Worm (Caenorhabditis elegans) whole organism, L4 larva: ENCODE results near the gene bath-45.
"Not testable (repeated sequence)": the region's sequence is repeated elsewhere in the genome, so short reads cannot be mapped to it uniquely, and the experiment has no call there.

Experiments
- F10B5.3 ChIP-seq: sonication (generic microtip); optimal IDR thresholded peaks from 2 replicates; lab custom pipeline; 2016; ENCODE audit warnings: mild to moderate bottlenecking, missing genetic modification characterization, missing compliant biosample characterization
- F26F4.8 ChIP-seq: fragments of 200-800 bp; sonication (Bioruptor generic); conservative IDR thresholded peaks from 2 replicates; pipeline ENCODE4 v1.3.6; 2022; ENCODE audit warnings: missing genetic modification characterization, missing compliant biosample characterization
- F44E2.7 ChIP-seq: fragments of 200-800 bp; sonication (Bioruptor generic); IDR thresholded peaks from 2 replicates; pipeline ENCODE4 v2.1.2; 2022; ENCODE audit warnings: missing genetic modification characterization, missing compliant biosample characterization
- T20F7.1 ChIP-seq: fragments of 200-800 bp; sonication (Bioruptor generic); optimal IDR thresholded peaks from 2 replicates; lab custom pipeline; 2018; ENCODE audit warnings: mild to moderate bottlenecking, missing genetic modification characterization, missing compliant biosample characterization
- aly-2 ChIP-seq: sonication (generic microtip); optimal IDR thresholded peaks from 2 replicates; lab custom pipeline; 2018; ENCODE audit warnings: missing biosample characterization, missing genetic modification characterization
- ceh-20 ChIP-seq: fragments of 200-800 bp; sonication (Bioruptor generic); IDR thresholded peaks from 2 replicates; pipeline ENCODE4 v1.3.6; 2022; ENCODE audit warnings: missing genetic modification reagents, missing genetic modification characterization, missing compliant biosample characterization
- ceh-44 ChIP-seq: fragments of 200-800 bp; sonication (Bioruptor generic); IDR thresholded peaks from 2 replicates; pipeline ENCODE4 v1.3.6; 2022; ENCODE audit warnings: missing genetic modification reagents, missing genetic modification characterization, missing compliant biosample characterization
- ceh-62 ChIP-seq: sonication (generic microtip); optimal IDR thresholded peaks from 2 replicates; lab custom pipeline; 2017; ENCODE audit warnings: missing biosample characterization, missing genetic modification characterization
- ceh-82 ChIP-seq: sonication (generic microtip); optimal IDR thresholded peaks from 2 replicates; lab custom pipeline; 2017; ENCODE audit warnings: missing biosample characterization, missing genetic modification characterization
- daf-12 ChIP-seq: fragments of 150-350 bp; optimal IDR thresholded peaks from 2 replicates; lab custom pipeline; 2014; ENCODE audit warnings: missing biosample characterization, missing genetic modification reagents, missing genetic modification characterization
- daf-16 ChIP-seq, 3 experiments: sonication (generic microtip); optimal IDR thresholded peaks; 2 replicates each; lab custom pipeline; 2016 to 2017; ENCODE audit warnings: missing genetic modification characterization in 3 of 3, missing genetic modification reagents in 3 of 3, mild to moderate bottlenecking in 2 of 3, missing compliant biosample characterization in 2 of 3, missing biosample characterization in 1 of 3, moderate library complexity in 1 of 3
- dmd-6 ChIP-seq: fragments of 200-800 bp; sonication (Bioruptor generic); IDR thresholded peaks from 2 replicates; pipeline ENCODE4 v1.3.6; 2022; ENCODE audit warnings: missing genetic modification reagents, missing genetic modification characterization, missing compliant biosample characterization
- dve-1 ChIP-seq: sonication (generic microtip); optimal IDR thresholded peaks from 2 replicates; lab custom pipeline; 2017; ENCODE audit warnings: antibody characterized with exemption, mild to moderate bottlenecking, missing genetic modification characterization, missing compliant biosample characterization; ENCODE audit not compliant: insufficient read depth
- egl-27 ChIP-seq: sonication (generic microtip); optimal IDR thresholded peaks from 3 replicates; lab custom pipeline; 2017; ENCODE audit warnings: missing biosample characterization, missing genetic modification reagents, missing genetic modification characterization
- gei-8 ChIP-seq: fragments of 200-800 bp; sonication (Bioruptor generic); optimal IDR thresholded peaks from 2 replicates; lab custom pipeline; 2018; ENCODE audit warnings: mild to moderate bottlenecking, missing genetic modification characterization, missing compliant biosample characterization
- hlh-30 ChIP-seq: sonication (generic microtip); optimal IDR thresholded peaks from 2 replicates; lab custom pipeline; 2017; ENCODE audit warnings: antibody characterized with exemption, mild to moderate bottlenecking, missing genetic modification characterization, missing compliant biosample characterization; ENCODE audit not compliant: insufficient read depth
- jun-1 ChIP-seq: fragments of 150-350 bp; optimal IDR thresholded peaks from 2 replicates; lab custom pipeline; 2014; ENCODE audit warnings: missing biosample characterization, missing genetic modification reagents, missing genetic modification characterization
- lim-7 ChIP-seq: fragments of 200-800 bp; sonication (Bioruptor generic); IDR thresholded peaks from 2 replicates; pipeline ENCODE4 v1.3.6; 2022; ENCODE audit warnings: missing genetic modification characterization, missing compliant biosample characterization
- lin-13 ChIP-seq: fragments of 150-350 bp; optimal IDR thresholded peaks from 2 replicates; lab custom pipeline; 2014; ENCODE audit warnings: missing biosample characterization, missing genetic modification reagents, missing genetic modification characterization
- lin-15B ChIP-seq: fragments of 150-350 bp; sonication (generic microtip); optimal IDR thresholded peaks from 3 replicates; lab custom pipeline; 2014; ENCODE audit warnings: missing biosample characterization, missing genetic modification characterization
- lin-39 ChIP-seq: fragments of 150-350 bp; optimal IDR thresholded peaks from 2 replicates; lab custom pipeline; 2014; ENCODE audit warnings: missing biosample characterization, missing genetic modification reagents, missing genetic modification characterization
- madf-5 ChIP-seq, 2 experiments: fragments of 200-800 bp; sonication (Bioruptor generic); IDR thresholded peaks; 2 replicates each; pipeline ENCODE4 v1.3.6; 2022; ENCODE audit warnings: missing compliant biosample characterization in 2 of 2, missing genetic modification characterization in 2 of 2
- madf-9 ChIP-seq: fragments of 200-800 bp; sonication (Bioruptor generic); conservative IDR thresholded peaks from 2 replicates; pipeline ENCODE4 v1.3.6; 2022; ENCODE audit warnings: missing genetic modification reagents, missing genetic modification characterization, missing compliant biosample characterization
- mdt-29 ChIP-seq: fragments of 200-800 bp; sonication (Bioruptor generic); IDR thresholded peaks from 2 replicates; pipeline ENCODE4 v1.3.6; 2022; ENCODE audit warnings: missing genetic modification reagents, missing genetic modification characterization, missing compliant biosample characterization
- nhr-102 ChIP-seq: sonication (generic microtip); optimal IDR thresholded peaks from 2 replicates; lab custom pipeline; 2016; ENCODE audit warnings: mild to moderate bottlenecking, missing genetic modification characterization, moderate library complexity, missing compliant biosample characterization
- nhr-111 ChIP-seq: fragments of 200-800 bp; sonication (Bioruptor generic); optimal IDR thresholded peaks from 2 replicates; lab custom pipeline; 2018; ENCODE audit warnings: mild to moderate bottlenecking, missing genetic modification characterization, missing compliant biosample characterization
- nhr-28 ChIP-seq: fragments of 150-350 bp; optimal IDR thresholded peaks from 2 replicates; lab custom pipeline; 2014; ENCODE audit warnings: missing biosample characterization, missing genetic modification characterization
- nhr-41 ChIP-seq: fragments of 200-800 bp; sonication (Bioruptor generic); IDR thresholded peaks from 2 replicates; pipeline ENCODE4 v1.3.6; 2022; ENCODE audit warnings: missing genetic modification reagents, missing genetic modification characterization, missing compliant biosample characterization
- nhr-42 ChIP-seq: fragments of 200-800 bp; sonication (Bioruptor generic); IDR thresholded peaks from 2 replicates; pipeline ENCODE4 v1.3.6; 2022; ENCODE audit warnings: missing genetic modification characterization, missing compliant biosample characterization
- nhr-76 ChIP-seq: fragments of 150-350 bp; optimal IDR thresholded peaks from 2 replicates; lab custom pipeline; 2014; ENCODE audit warnings: missing biosample characterization, missing genetic modification characterization
- php-3 ChIP-seq: fragments of 200-800 bp; sonication (Bioruptor generic); IDR thresholded peaks from 2 replicates; pipeline ENCODE4 v1.3.6; 2022; ENCODE audit warnings: missing genetic modification reagents, missing genetic modification characterization, missing compliant biosample characterization
- pqm-1 ChIP-seq: sonication (generic microtip); optimal IDR thresholded peaks from 2 replicates; lab custom pipeline; 2017; ENCODE audit warnings: missing biosample characterization, missing genetic modification characterization
- rbr-2 ChIP-seq: sonication (generic microtip); optimal IDR thresholded peaks from 2 replicates; lab custom pipeline; 2016; ENCODE audit warnings: missing genotype, missing genetic modification characterization, missing compliant biosample characterization
- saeg-2 ChIP-seq: fragments of 200-800 bp; sonication (Bioruptor generic); IDR thresholded peaks from 2 replicates; pipeline ENCODE4 v1.3.6; 2022; ENCODE audit warnings: missing genetic modification reagents, missing genetic modification characterization, missing compliant biosample characterization
- set-16 ChIP-seq: fragments of 200-800 bp; sonication (Bioruptor generic); IDR thresholded peaks from 2 replicates; pipeline ENCODE4 v1.3.6; 2022; ENCODE audit warnings: missing genetic modification reagents, missing genetic modification characterization, missing compliant biosample characterization
- unc-130 ChIP-seq: sonication (generic microtip); optimal IDR thresholded peaks from 2 replicates; lab custom pipeline; 2016; ENCODE audit warnings: missing genetic modification reagents, missing genetic modification characterization, missing compliant biosample characterization
- unc-39 ChIP-seq: sonication (generic microtip); optimal IDR thresholded peaks from 2 replicates; lab custom pipeline; 2017; ENCODE audit warnings: missing biosample characterization, missing genetic modification characterization
- vab-7 ChIP-seq: fragments of 200-800 bp; sonication (Bioruptor generic); IDR thresholded peaks from 2 replicates; pipeline ENCODE4 v1.3.6; 2022; ENCODE audit warnings: missing genetic modification reagents, missing genetic modification characterization, missing compliant biosample characterization
- zip-11 ChIP-seq: fragments of 200-800 bp; sonication (Bioruptor generic); IDR thresholded peaks from 2 replicates; pipeline ENCODE4 v1.3.6; 2022; ENCODE audit warnings: missing genetic modification characterization, missing compliant biosample characterization

bath-45 gene

ce11 chrII:13078848-13079428 is 43.9 kb upstream of the bath-45 start, which contains the start of gene F42G4.6 (continued):
- TF ChIP-seq ceh-20 (GFP tag; lab: Robert Waterston, UW), result 0 out of 2 replicates have a peak, but pooled peaks have one; percentile 20
- peak; percentile 33 for TF ChIP-seq hlh-30 (tag; lab: Kevin White, UChicago)
- TF ChIP-seq T20F7.1 (GFP tag; lab: Kevin White, UChicago), result no peak
- TF ChIP-seq nhr-41, result no peak
- no peak for TF ChIP-seq lin-39 (tag; lab: Kevin White, UChicago)
- no peak for TF ChIP-seq zip-11 (GFP tag; lab: Robert Waterston, UW)
- TF ChIP-seq egl-27, result no peak
- no peak for TF ChIP-seq gei-8 (GFP tag; lab: Kevin White, UChicago)
- TF ChIP-seq unc-39 (tag; lab: Kevin White, UChicago), result no peak
- peak; percentile 97 for TF ChIP-seq php-3 (GFP tag; lab: Robert Waterston, UW)
- no peak for TF ChIP-seq daf-12 (tag; lab: Kevin White, UChicago)
- no peak for TF ChIP-seq F10B5.3 (tag; lab: Kevin White, UChicago)
- peak; percentile 2 for TF ChIP-seq nhr-102 (tag; lab: Kevin White, UChicago)
- TF ChIP-seq nhr-76 (tag; lab: Kevin White, UChicago), result no peak
- no peak for TF ChIP-seq daf-16 (GFP tag; optimal IDR thresholded peaks at IDR 0.05; lab: Kevin White, UChicago)
- TF ChIP-seq daf-16 (tag; optimal IDR thresholded peaks at IDR 0.05; lab: Kevin White, UChicago), result peak; percentile 90
- TF ChIP-seq saeg-2 (GFP tag; lab: Robert Waterston, UW), result no peak
- no peak for TF ChIP-seq ceh-82
- peak; percentile 79 for TF ChIP-seq pqm-1 (tag; lab: Kevin White, UChicago)
- TF ChIP-seq mdt-29 (GFP tag; lab: Robert Waterston, UW), result no peak
- TF ChIP-seq madf-5 (GFP tag; IDR thresholded peaks at IDR 0.05; lab: Robert Waterston, UW), result no peak
- TF ChIP-seq ceh-44 (GFP tag; lab: Robert Waterston, UW), result no peak
- TF ChIP-seq dmd-6, result peak; percentile 84
- no peak for TF ChIP-seq F26F4.8
- TF ChIP-seq nhr-111, result no peak
- peak; percentile 88 for TF ChIP-seq dve-1 (tag; lab: Kevin White, UChicago)
- no peak for TF ChIP-seq rbr-2 (tag; lab: Kevin White, UChicago)
- TF ChIP-seq nhr-28 (tag; lab: Kevin White, UChicago), result peak; percentile 71
- TF ChIP-seq F44E2.7 (GFP tag; lab: Robert Waterston, UW), result no peak
- no peak for TF ChIP-seq vab-7 (GFP tag; lab: Robert Waterston, UW)
- TF ChIP-seq nhr-42, result no peak
- TF ChIP-seq lin-13 (GFP tag; lab: Kevin White, UChicago), result peak; percentile 27
- TF ChIP-seq madf-9 (GFP tag; lab: Robert Waterston, UW), result no peak
- no peak for TF ChIP-seq ceh-62 (tag; lab: Kevin White, UChicago)
- TF ChIP-seq aly-2 (tag; lab: Kevin White, UChicago), result no peak
- no peak for TF ChIP-seq jun-1
- no peak for TF ChIP-seq unc-130 (GFP tag; lab: Kevin White, UChicago)

- not testable (repeated sequence) for TF ChIP-seq rbr-2 (tag; lab: Kevin White, UChicago); set-16 (GFP tag; lab: Robert Waterston, UW); lin-15B
These were observed 42.2 kb upstream of the bath-45 start, which contains the start of gene Y81G3A.2 for ce11 chrII:13080607-13081006. TSS of gene Y81G3A.2 (plus strand) at chrII:13080907.

- not testable (repeated sequence) for TF ChIP-seq lim-7 (GFP tag; lab: Robert Waterston, UW); jun-1; daf-12 (tag; lab: Kevin White, UChicago)
- TF ChIP-seq, all 104 proteins: peak for 0; not testable (repeated sequence) for 104
These were observed 40.4 kb upstream of the bath-45 start, which contains the start of gene Y81G3A.6 for ce11 chrII:13082403-13082802. TSS of gene Y81G3A.6 (minus strand) at chrII:13082503.
